Fruit fly (Drosophila melanogaster) whole organism, prepupa: Measurements from ENCODE around the gene Sgs5.
A peak's percentile ranks its signal among the peaks of the same experiment; 100 is the strongest.

ENCODE experiments used
- Blimp-1 ChIP-seq: fragments of 200-800 bp; sonication (Bioruptor generic); optimal IDR thresholded peaks from 3 replicates; lab custom pipeline; 2017; ENCODE audit warnings: missing biosample characterization, missing genetic modification characterization, mild to moderate bottlenecking, moderate library complexity, missing genetic modification reagents
- CG11294 ChIP-seq: fragments of 200-800 bp; sonication (Bioruptor generic); IDR thresholded peaks from 2 replicates; pipeline ENCODE4 v1.3.6; 2022; ENCODE audit warnings: missing biosample characterization, missing genetic modification characterization
- CG11762 ChIP-seq: fragments of 200-800 bp; sonication (Bioruptor generic); optimal IDR thresholded peaks from 3 replicates; lab custom pipeline; 2016; ENCODE audit warnings: missing biosample characterization, missing genetic modification characterization; ENCODE audit not compliant: insufficient read depth
- CG11902 ChIP-seq: fragments of 200-800 bp; sonication (Bioruptor generic); optimal IDR thresholded peaks from 3 replicates; lab custom pipeline; 2016; ENCODE audit warnings: missing biosample characterization, missing genetic modification characterization
- CG15336 ChIP-seq: fragments of 200-800 bp; sonication (Bioruptor generic); IDR thresholded peaks from 2 replicates; pipeline ENCODE4 v1.3.6; 2022; ENCODE audit warnings: missing biosample characterization, missing genetic modification characterization
- CG1621 ChIP-seq: fragments of 200-800 bp; sonication (Bioruptor generic); optimal IDR thresholded peaks from 3 replicates; lab custom pipeline; 2018; ENCODE audit warnings: missing biosample characterization, mild to moderate bottlenecking, missing genetic modification characterization
- CG3032 ChIP-seq: fragments of 200-800 bp; optimal IDR thresholded peaks from 2 replicates; lab custom pipeline; 2019; ENCODE audit warnings: missing biosample characterization, mild to moderate bottlenecking, missing genetic modification characterization, moderate library complexity
- CG3919 ChIP-seq: fragments of 200-800 bp; sonication (Bioruptor generic); optimal IDR thresholded peaks from 3 replicates; lab custom pipeline; 2016; ENCODE audit warnings: missing biosample characterization, missing genetic modification characterization
- CG4318 ChIP-seq: fragments of 200-800 bp; sonication (Bioruptor generic); optimal IDR thresholded peaks from 3 replicates; lab custom pipeline; 2017; ENCODE audit warnings: missing biosample characterization, mild to moderate bottlenecking, missing genetic modification characterization
- CG6792 ChIP-seq: fragments of 200-800 bp; sonication (Bioruptor generic); optimal IDR thresholded peaks from 3 replicates; lab custom pipeline; 2016; ENCODE audit warnings: missing biosample characterization, missing genetic modification characterization
- CG6808 ChIP-seq: fragments of 200-800 bp; sonication (Bioruptor generic); optimal IDR thresholded peaks from 3 replicates; lab custom pipeline; 2017; ENCODE audit warnings: missing biosample characterization, missing genetic modification characterization, mild to moderate bottlenecking, moderate library complexity, missing genetic modification reagents
- CG6854 ChIP-seq: fragments of 200-800 bp; sonication (Bioruptor generic); optimal IDR thresholded peaks from 2 replicates; lab custom pipeline; 2017; ENCODE audit warnings: missing biosample characterization, mild to moderate bottlenecking, missing genetic modification characterization
- CG7368 ChIP-seq: fragments of 200-800 bp; sonication (Bioruptor generic); optimal IDR thresholded peaks from 3 replicates; lab custom pipeline; 2016; ENCODE audit warnings: missing biosample characterization, missing genetic modification characterization
- CG8319 ChIP-seq: fragments of 200-800 bp; sonication (Bioruptor generic); optimal IDR thresholded peaks from 3 replicates; lab custom pipeline; 2016; ENCODE audit warnings: missing biosample characterization, missing genetic modification characterization
- CG8632 ChIP-seq: fragments of 200-800 bp; sonication (Bioruptor generic); optimal IDR thresholded peaks from 3 replicates; lab custom pipeline; 2016; ENCODE audit warnings: missing biosample characterization, missing genetic modification characterization
- Eip75B ChIP-seq: fragments of 200-800 bp; sonication (Bioruptor generic); optimal IDR thresholded peaks from 3 replicates; lab custom pipeline; 2016; ENCODE audit warnings: missing biosample characterization, missing genetic modification characterization
- Eip78C ChIP-seq: fragments of 200-800 bp; sonication (Bioruptor generic); peaks from one replicate; lab custom pipeline; 2016; ENCODE audit warnings: missing biosample characterization, missing genetic modification characterization
- Ets21C ChIP-seq: fragments of 200-800 bp; sonication (Bioruptor generic); optimal IDR thresholded peaks from 3 replicates; lab custom pipeline; 2016; ENCODE audit warnings: missing biosample characterization, missing genetic modification characterization
- Ets96B ChIP-seq: fragments of 200-800 bp; optimal IDR thresholded peaks from 2 replicates; lab custom pipeline; 2019; ENCODE audit warnings: missing biosample characterization, mild to moderate bottlenecking, missing genetic modification characterization, moderate library complexity
- Gug ChIP-seq: fragments of 200-800 bp; sonication (Bioruptor generic); IDR thresholded peaks from 2 replicates; pipeline ENCODE4 v1.3.6; 2022; ENCODE audit warnings: missing biosample characterization, missing genetic modification characterization
- Hr38 ChIP-seq: sonication (Bioruptor generic); optimal IDR thresholded peaks from 2 replicates; lab custom pipeline; 2016; ENCODE audit warnings: missing biosample characterization, missing genetic modification characterization
- Lpt ChIP-seq: fragments of 200-800 bp; sonication (Bioruptor generic); optimal IDR thresholded peaks from 3 replicates; lab custom pipeline; 2016; ENCODE audit warnings: missing biosample characterization, missing genetic modification characterization
- Met ChIP-seq: fragments of 200-800 bp; sonication (Bioruptor generic); optimal IDR thresholded peaks from 3 replicates; lab custom pipeline; 2016; ENCODE audit warnings: missing biosample characterization, missing genetic modification characterization
- Smox ChIP-seq: fragments of 200-800 bp; sonication (Bioruptor generic); optimal IDR thresholded peaks from 3 replicates; lab custom pipeline; 2016; ENCODE audit warnings: missing biosample characterization, missing genetic modification characterization
- Sox102F ChIP-seq: fragments of 200-800 bp; sonication (Bioruptor generic); optimal IDR thresholded peaks from 2 replicates; lab custom pipeline; 2016; ENCODE audit warnings: missing biosample characterization, mild to moderate bottlenecking, missing genetic modification characterization
- Sox14 ChIP-seq: fragments of 200-800 bp; sonication (Bioruptor generic); optimal IDR thresholded peaks from 3 replicates; lab custom pipeline; 2016; ENCODE audit warnings: missing biosample characterization, missing genetic modification characterization
- acj6 ChIP-seq: fragments of 200-800 bp; sonication (Bioruptor generic); optimal IDR thresholded peaks from 3 replicates; lab custom pipeline; 2016; ENCODE audit warnings: missing biosample characterization, missing genetic modification characterization
- cyc ChIP-seq: fragments of 200-800 bp; sonication (Bioruptor generic); optimal IDR thresholded peaks from 3 replicates; lab custom pipeline; 2016; ENCODE audit warnings: missing biosample characterization, missing genetic modification characterization
- dac ChIP-seq: fragments of 200-800 bp; sonication (Bioruptor generic); optimal IDR thresholded peaks from 2 replicates; lab custom pipeline; 2017; ENCODE audit warnings: missing biosample characterization, mild to moderate bottlenecking, missing genetic modification characterization
- dsx ChIP-seq: fragments of 200-800 bp; optimal IDR thresholded peaks from 3 replicates; lab custom pipeline; 2019; ENCODE audit warnings: missing biosample characterization, mild to moderate bottlenecking, missing genetic modification characterization, moderate library complexity; ENCODE audit not compliant: poor library complexity, severe bottlenecking
- eg ChIP-seq: fragments of 200-800 bp; sonication (Bioruptor generic); IDR thresholded peaks from 3 replicates; pipeline ENCODE4 v1.3.6; 2022; ENCODE audit warnings: missing biosample characterization, missing genetic modification characterization
- fd59A ChIP-seq: fragments of 200-800 bp; sonication (Bioruptor generic); optimal IDR thresholded peaks from 2 replicates; lab custom pipeline; 2017; ENCODE audit warnings: missing biosample characterization, mild to moderate bottlenecking, missing genetic modification characterization, missing genetic modification reagents
- fd85E ChIP-seq: fragments of 200-800 bp; sonication (Bioruptor generic); optimal IDR thresholded peaks from 3 replicates; lab custom pipeline; 2016; ENCODE audit warnings: missing biosample characterization, missing genetic modification characterization
- fkh ChIP-seq: fragments of 200-800 bp; sonication (Bioruptor generic); optimal IDR thresholded peaks from 3 replicates; lab custom pipeline; 2017; ENCODE audit warnings: missing biosample characterization, mild to moderate bottlenecking, missing genetic modification characterization, moderate library complexity
- lz ChIP-seq: fragments of 200-800 bp; sonication (Bioruptor generic); optimal IDR thresholded peaks from 3 replicates; lab custom pipeline; 2016; ENCODE audit warnings: missing biosample characterization, missing genetic modification characterization
- net ChIP-seq: fragments of 200-800 bp; sonication (Bioruptor generic); optimal IDR thresholded peaks from 3 replicates; lab custom pipeline; 2016; ENCODE audit warnings: missing biosample characterization, missing genetic modification characterization
- salr ChIP-seq, 2 experiments: fragments of 200-800 bp; sonication (Bioruptor generic); optimal IDR thresholded peaks; 3 replicates each; lab custom pipeline; 2016 to 2018; ENCODE audit warnings: missing biosample characterization in 2 of 2, missing genetic modification characterization in 2 of 2, mild to moderate bottlenecking in 1 of 2
- spab ChIP-seq: fragments of 200-800 bp; sonication (Bioruptor generic); optimal IDR thresholded peaks from 2 replicates; lab custom pipeline; 2017; ENCODE audit warnings: missing biosample characterization, mild to moderate bottlenecking, missing genetic modification characterization, missing genetic modification reagents
- ss ChIP-seq, 2 experiments: fragments of 200-800 bp; sonication (Bioruptor generic); optimal IDR thresholded peaks; 2 replicates in 1 of 2; 3 replicates in 1 of 2; lab custom pipeline; 2017 to 2018; ENCODE audit warnings: mild to moderate bottlenecking in 2 of 2, missing biosample characterization in 2 of 2, missing genetic modification characterization in 2 of 2, moderate library complexity in 1 of 2
- svp ChIP-seq: fragments of 200-800 bp; sonication (Bioruptor generic); peaks from one replicate; lab custom pipeline; 2016; ENCODE audit warnings: missing biosample characterization, missing genetic modification characterization
- vri ChIP-seq: fragments of 200-800 bp; sonication (Bioruptor generic); optimal IDR thresholded peaks from 3 replicates; lab custom pipeline; 2016; ENCODE audit warnings: missing biosample characterization, mild to moderate bottlenecking, missing genetic modification characterization

Gene Sgs5

DNA sequence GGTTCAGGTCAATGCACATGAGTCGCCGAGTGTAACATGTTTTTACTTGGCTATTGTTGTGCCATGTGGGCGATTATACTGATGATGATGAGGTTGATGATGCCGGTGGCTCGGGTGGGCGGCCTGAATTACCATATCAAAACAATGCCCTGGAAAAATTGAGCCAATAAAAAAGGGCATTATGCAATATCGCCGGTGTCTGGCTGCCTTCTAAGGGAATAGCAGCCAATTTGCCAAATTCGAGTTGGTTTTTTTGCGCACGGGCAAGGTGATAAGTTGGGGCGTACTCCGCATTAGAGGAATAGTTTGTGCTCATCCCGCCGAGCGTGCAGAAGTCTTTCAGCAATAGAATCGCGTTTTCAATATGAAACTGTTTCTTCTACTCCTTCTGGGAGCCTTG, 13.9 kb downstream of the Sgs5 start, which contains the start of gene CG14329:
Gene CG14329, plus strand, starts transcription at position 301 of the 400 bp plus-strand sequence.
- TF ChIP-seq CG8319 (GFP tag; lab: Kevin White, UChicago) (no peak), Sox102F (GFP tag; lab: Kevin White, UChicago) (no peak), vri (GFP tag; lab: Kevin White, UChicago) (no peak), CG4318 (no peak), CG6808 (GFP tag; lab: Kevin White, UChicago) (no peak), CG6792 (no peak), CG8632 (GFP tag; lab: Kevin White, UChicago) (no peak), Hr38 (GFP tag; lab: Kevin White, UChicago) (no peak), eg (GFP tag; lab: Robert Waterston, UW) (no peak), CG1621 (tag; lab: Kevin White, UChicago) (no peak), Smox (GFP tag; lab: Kevin White, UChicago) (no peak), dsx (no peak), net (GFP tag; lab: Kevin White, UChicago) (no peak), Gug (GFP tag; lab: Robert Waterston, UW) (no peak), Blimp-1 (no peak), CG3032 (tag; lab: Kevin White, UChicago) (no peak), Lpt (GFP tag; lab: Kevin White, UChicago) (no peak), CG7368 (GFP tag; lab: Kevin White, UChicago) (no peak), Ets96B (tag; lab: Kevin White, UChicago) (no peak), CG11294 (GFP tag; lab: Robert Waterston, UW) (no peak)

DNA sequence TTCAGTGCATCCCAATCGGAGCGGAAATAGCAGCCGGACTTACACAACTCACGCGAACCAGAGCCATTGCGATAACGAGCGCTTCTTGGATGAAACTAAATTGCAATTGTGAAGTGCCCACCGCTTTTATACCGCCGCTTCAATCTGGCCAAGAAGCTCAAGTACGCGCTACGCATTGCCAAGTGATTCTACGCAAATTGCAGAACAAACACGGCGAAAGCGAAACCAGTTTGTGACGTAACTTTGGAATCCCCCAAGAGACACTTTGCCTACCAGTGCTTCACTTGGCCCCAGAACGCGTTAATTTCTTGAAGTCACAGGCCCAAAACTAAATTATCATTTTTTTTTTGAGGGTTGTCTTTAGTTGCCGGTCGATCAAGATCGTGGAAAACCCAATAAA, 16.2 kb downstream of the Sgs5 start, which contains the start of gene Edg91:
Gene Edg91, minus strand, starts transcription at position 101 of the 400 bp plus-strand sequence.
- TF ChIP-seq CG3919 (GFP tag; lab: Kevin White, UChicago) (no peak), fkh (GFP tag; lab: Kevin White, UChicago) (no peak), dac (GFP tag; lab: Kevin White, UChicago) (no peak), CG15336 (GFP tag; lab: Robert Waterston, UW) (no peak), Blimp-1 (no peak), spab (no peak)

DNA sequence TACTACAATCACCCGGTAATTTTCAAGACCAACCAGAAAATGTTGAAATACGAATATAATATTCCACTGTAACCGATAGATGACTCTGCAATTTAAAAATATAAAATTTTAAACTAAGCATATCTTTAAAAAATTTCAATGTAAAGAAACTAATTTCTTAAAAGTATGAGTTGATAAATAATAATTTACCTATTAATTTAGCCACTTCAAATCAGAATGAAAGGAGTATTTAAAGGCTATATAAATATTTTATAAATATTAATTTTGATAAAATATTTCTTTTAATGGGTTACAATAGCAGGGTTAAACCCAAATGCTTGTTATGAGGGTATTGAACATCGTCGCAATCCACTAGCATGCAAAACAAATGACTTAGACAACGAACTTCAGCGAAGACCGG, 16.7 kb downstream of the Sgs5 start:
- TF ChIP-seq cyc (no peak), CG11762 (no peak), Eip78C (GFP tag; lab: Kevin White, UChicago) (peak; percentile 45), CG15336 (GFP tag; lab: Robert Waterston, UW) (no peak), Met (GFP tag; lab: Kevin White, UChicago) (no peak), salr (GFP tag; optimal IDR thresholded peaks at IDR 0.05; lab: Kevin White, UChicago) (no peak), fd59A (no peak), CG6792 (no peak)

DNA sequence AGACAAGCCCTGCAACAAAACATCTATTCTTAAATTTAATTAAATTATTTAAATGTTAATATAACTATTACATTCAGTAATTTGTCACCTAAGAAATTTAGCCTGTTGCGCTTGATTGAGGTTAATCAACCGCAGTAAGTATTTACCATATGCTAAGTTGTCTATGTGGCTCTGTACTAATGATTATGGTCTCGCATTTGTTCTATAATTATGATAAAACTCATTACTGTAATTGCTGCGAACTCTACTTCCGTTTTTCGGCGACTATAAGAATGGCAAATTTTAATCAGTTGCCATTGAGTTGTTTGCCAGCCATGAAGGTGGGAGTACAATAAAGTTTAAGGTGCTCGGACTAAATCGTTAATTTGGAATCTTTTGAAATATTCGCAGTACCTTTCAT, 17.4 kb downstream of the Sgs5 start, which contains the start of gene CG34281:
Gene CG34281, plus strand, starts transcription at position 301 of the 400 bp plus-strand sequence.
- TF ChIP-seq net (GFP tag; lab: Kevin White, UChicago) (no peak), fd85E (GFP tag; lab: Kevin White, UChicago) (no peak), CG6808 (GFP tag; lab: Kevin White, UChicago) (no peak), lz (no peak), CG8319 (GFP tag; lab: Kevin White, UChicago) (no peak), CG6854 (no peak), ss (GFP tag; optimal IDR thresholded peaks at IDR 0.05; lab: Kevin White, UChicago) (no peak), acj6 (GFP tag; lab: Kevin White, UChicago) (no peak), svp (GFP tag; lab: Kevin White, UChicago) (no peak), Eip75B (no peak), Ets21C (no peak), Met (GFP tag; lab: Kevin White, UChicago) (no peak), Sox14 (no peak), CG11902 (GFP tag; lab: Kevin White, UChicago) (no peak), vri (GFP tag; lab: Kevin White, UChicago) (no peak), Hr38 (GFP tag; lab: Kevin White, UChicago) (no peak), spab (no peak), dsx (no peak)
